Worm (Caenorhabditis elegans) whole organism, L4/young adult: ENCODE data around the gene ZK688.9.

Experiments
- W03F9.2 ChIP-seq: fragments of 150-350 bp; optimal IDR thresholded peaks from 2 replicates; lab custom pipeline; 2014; ENCODE audit warnings: missing biosample characterization, missing genetic modification characterization
- dao-5 ChIP-seq: sonication (generic microtip); optimal IDR thresholded peaks from 2 replicates; lab custom pipeline; 2016; ENCODE audit warnings: missing genotype, missing genetic modification characterization, moderate library complexity, missing compliant biosample characterization
- him-1 ChIP-seq: sonication (generic microtip); optimal IDR thresholded peaks from 2 replicates; lab custom pipeline; 2016; ENCODE audit warnings: missing genotype, missing genetic modification reagents, missing genetic modification characterization, missing compliant biosample characterization

The ZK688.9 gene

ce11 chrIII:7866189-7866588 is 16.6 kb downstream of the ZK688.9 start, which contains the start of gene cup-4:
cup-4 (plus strand) TSS chrIII:7866489.
- TF ChIP-seq him-1 (tag; lab: Kevin White, UChicago): no peak
- no peak for TF ChIP-seq dao-5 (tag; lab: Kevin White, UChicago)
- no peak for TF ChIP-seq W03F9.2

ce11 chrIII:7865238-7865761 is 17.5 kb downstream of the ZK688.9 start, which contains the start of gene slc-17.3:
slc-17.3 (minus strand) TSS chrIII:7865288.
- TF ChIP-seq him-1 (tag; lab: Kevin White, UChicago): no peak

ce11 chrIII:7861535-7862120 is 21.2 kb downstream of the ZK688.9 start, which contains the start of gene snr-5:
snr-5 (plus strand) TSS chrIII:7862070.
- TF ChIP-seq him-1 (tag; lab: Kevin White, UChicago) (no peak), W03F9.2 (no peak), dao-5 (tag; lab: Kevin White, UChicago) (no peak)

ce11 chrIII:7860885-7861284 is 21.9 kb downstream of the ZK688.9 start, which contains the start of gene cuc-1:
cuc-1 (minus strand) TSS chrIII:7860985.
- TF ChIP-seq W03F9.2: no peak
- no peak for TF ChIP-seq him-1 (tag; lab: Kevin White, UChicago)
- TF ChIP-seq dao-5 (tag; lab: Kevin White, UChicago): no peak

ce11 chrIII:7859313-7859712 is 23.5 kb downstream of the ZK688.9 start, which contains the start of gene tomm-7:
tomm-7 (plus strand) TSS chrIII:7859613.
- TF ChIP-seq him-1 (tag; lab: Kevin White, UChicago): no peak
- no peak for TF ChIP-seq W03F9.2
- TF ChIP-seq dao-5 (tag; lab: Kevin White, UChicago): no peak

ce11 chrIII:7858407-7859029 is 24.3 kb downstream of the ZK688.9 start, which contains the start of the genes coq-5 and ufm-1:
coq-5 (minus strand) TSS chrIII:7858457.
ufm-1 (plus strand) TSS chrIII:7858979.
- TF ChIP-seq him-1 (tag; lab: Kevin White, UChicago) (peak; percentile 21), W03F9.2 (no peak)

ce11 chrIII:7857142-7857541 is 25.7 kb downstream of the ZK688.9 start, which contains the start of gene tag-307:
tag-307 (minus strand) TSS chrIII:7857242.
- TF ChIP-seq W03F9.2 (no peak), him-1 (tag; lab: Kevin White, UChicago) (no peak), dao-5 (tag; lab: Kevin White, UChicago) (no peak)

- no peak for TF ChIP-seq W03F9.2
- TF ChIP-seq dao-5 (tag; lab: Kevin White, UChicago): no peak
- TF ChIP-seq him-1 (tag; lab: Kevin White, UChicago): no peak
Measured at ce11 chrIII:7855468-7855867, 27.3 kb downstream of the ZK688.9 start.

- peak; percentile 79 for TF ChIP-seq dao-5 (tag; lab: Kevin White, UChicago)
- peak; percentile 99 for TF ChIP-seq him-1 (tag; lab: Kevin White, UChicago)
- TF ChIP-seq W03F9.2: peak; percentile 99
Measured at ce11 chrIII:7854494-7855184, 28.2 kb downstream of the ZK688.9 start, which contains the start of gene rpl-35. rpl-35 (plus strand) TSS chrIII:7855134.

ce11 chrIII:7848173-7848572 is 34.6 kb downstream of the ZK688.9 start:
- no peak for TF ChIP-seq him-1 (tag; lab: Kevin White, UChicago)
- TF ChIP-seq dao-5 (tag; lab: Kevin White, UChicago): no peak
- no peak for TF ChIP-seq W03F9.2

ce11 chrIII:7843536-7843935 is 39.3 kb downstream of the ZK688.9 start, which contains the start of gene ZK652.8:
ZK652.8 (minus strand) TSS chrIII:7843636.
- no peak for TF ChIP-seq dao-5 (tag; lab: Kevin White, UChicago)
- TF ChIP-seq him-1 (tag; lab: Kevin White, UChicago): no peak
- TF ChIP-seq W03F9.2: no peak

- TF ChIP-seq dao-5 (tag; lab: Kevin White, UChicago): no peak
- TF ChIP-seq W03F9.2: no peak
- TF ChIP-seq him-1 (tag; lab: Kevin White, UChicago): no peak
Measured at ce11 chrIII:7838907-7839642, 43.7 kb downstream of the ZK688.9 start, which contains the start of gene ceh-23. ceh-23 (plus strand) TSS chrIII:7839592.

- TF ChIP-seq W03F9.2: no peak
- no peak for TF ChIP-seq him-1 (tag; lab: Kevin White, UChicago)
- no peak for TF ChIP-seq dao-5 (tag; lab: Kevin White, UChicago)
Measured at ce11 chrIII:7837567-7837966, 45.2 kb downstream of the ZK688.9 start.
